Fruit fly (Drosophila melanogaster) S2 (cell line): ENCODE data around the gene CG32221.

Experiments
- CG8478 ChIP-seq: fragments of >200 bp; optimal IDR thresholded peaks from 2 replicates; lab custom pipeline; 2018
- CTCF ChIP-seq, 2 experiments: fragments of >200 bp; optimal IDR thresholded peaks; 2 replicates each; lab custom pipeline; 2018

dm6 chr3L:19845907-19846301 is 11.4 kb downstream of the CG32221 start:
- TF ChIP-seq CG8478 (lab: Kevin White, UChicago) (no peak), CTCF (optimal IDR thresholded peaks at IDR 0.05; lab: Kevin White, UChicago) (no peak)
